Worm (Caenorhabditis elegans): ENCODE data around the gene ncap-1.
A peak's percentile ranks its signal among the peaks of the same experiment; 100 is the strongest.

Gene ncap-1

ce11 chrII:2881088-2881487 is 38.0 kb downstream of the ncap-1 start:
- TF ChIP-seq elt-2 (tag; optimal IDR thresholded peaks at IDR 0.05) (no peak), lin-13 (GFP tag; optimal IDR thresholded peaks at IDR 0.05) (peak; percentile 16), ceh-90 (tag; optimal IDR thresholded peaks at IDR 0.05) (no peak)

ce11 chrII:2878909-2879308 is 40.2 kb downstream of the ncap-1 start:
- TF ChIP-seq pag-3 (tag; optimal IDR thresholded peaks at IDR 0.05; ENCODE audit: borderline replicate concordance, insufficient read depth) (no peak), fkh-8 (tag; optimal IDR thresholded peaks at IDR 0.05) (no peak), pax-3 (tag; optimal IDR thresholded peaks at IDR 0.05) (no peak), aha-1 (tag; optimal IDR thresholded peaks at IDR 0.05) (no peak), lin-13 (GFP tag; optimal IDR thresholded peaks at IDR 0.05) (no peak), nhr-237 (tag; optimal IDR thresholded peaks at IDR 0.05) (no peak), rnt-1 (tag; optimal IDR thresholded peaks at IDR 0.05) (no peak), aly-2 (tag; optimal IDR thresholded peaks at IDR 0.05) (no peak), sox-4 (tag; optimal IDR thresholded peaks at IDR 0.05) (no peak), ceh-63 (GFP tag; optimal IDR thresholded peaks at IDR 0.05) (no peak), mep-1 (tag; optimal IDR thresholded peaks at IDR 0.05) (no peak), nhr-84 (tag; optimal IDR thresholded peaks at IDR 0.05) (no peak), nhr-47 (tag; optimal IDR thresholded peaks at IDR 0.05) (no peak), hpl-2 (GFP tag; optimal IDR thresholded peaks at IDR 0.05) (no peak), pqm-1 (tag; optimal IDR thresholded peaks at IDR 0.05) (no peak), egl-13 (tag; optimal IDR thresholded peaks at IDR 0.05) (no peak), zag-1 (tag; optimal IDR thresholded peaks at IDR 0.05) (no peak), snu-23 (GFP tag; optimal IDR thresholded peaks at IDR 0.05) (no peak), unc-130 (tag; optimal IDR thresholded peaks at IDR 0.05) (no peak)

- no peak for TF ChIP-seq xbp-1 (tag; optimal IDR thresholded peaks at IDR 0.05)
- no peak for TF ChIP-seq nhr-84 (tag; optimal IDR thresholded peaks at IDR 0.05)
- no peak for TF ChIP-seq tbx-2 (tag; optimal IDR thresholded peaks at IDR 0.05)
- no peak for TF ChIP-seq lir-3 (tag; optimal IDR thresholded peaks at IDR 0.05; ENCODE audit: poor library complexity)
- no peak for TF ChIP-seq nhr-237 (tag; optimal IDR thresholded peaks at IDR 0.05)
These were observed 44.3 kb downstream of the ncap-1 start, which contains the start of gene Y110A2AL.1 for ce11 chrII:2874801-2875200. Y110A2AL.1 (plus strand) TSS chrII:2875101.

- TF ChIP-seq egl-27 (tag; optimal IDR thresholded peaks at IDR 0.05) (no peak), sptf-1 (tag; optimal IDR thresholded peaks at IDR 0.05) (no peak), snu-23 (GFP tag; optimal IDR thresholded peaks at IDR 0.05) (no peak), ztf-11 (tag; optimal IDR thresholded peaks at IDR 0.05) (no peak), lin-13 (GFP tag; optimal IDR thresholded peaks at IDR 0.05) (no peak), aly-2 (tag; optimal IDR thresholded peaks at IDR 0.05) (no peak), lin-39 (tag; optimal IDR thresholded peaks at IDR 0.05) (no peak), ets-5 (GFP tag; IDR thresholded peaks at IDR 0.05) (no peak), unc-98 (GFP tag; IDR thresholded peaks at IDR 0.05) (no peak), sox-4 (tag; optimal IDR thresholded peaks at IDR 0.05) (no peak), nhr-76 (tag; optimal IDR thresholded peaks at IDR 0.05) (no peak), pqm-1 (tag; optimal IDR thresholded peaks at IDR 0.05) (no peak), snpc-4 (tag; optimal IDR thresholded peaks at IDR 0.05) (no peak)
These were observed 47.3 kb downstream of the ncap-1 start, which contains the start of gene Y110A2AL.10 for ce11 chrII:2871816-2872215. Y110A2AL.10 (minus strand) TSS chrII:2871916.

ce11 chrII:2867701-2868100 is 51.4 kb downstream of the ncap-1 start, which contains the start of gene Y110A2AL.2:
Y110A2AL.2 (plus strand) TSS chrII:2868001.
- TF ChIP-seq blmp-1 (tag; optimal IDR thresholded peaks at IDR 0.05): no peak
- no peak for TF ChIP-seq unc-130 (tag; optimal IDR thresholded peaks at IDR 0.05)
- TF ChIP-seq snu-23 (GFP tag; optimal IDR thresholded peaks at IDR 0.05): no peak
- TF ChIP-seq lin-35 (GFP tag; optimal IDR thresholded peaks at IDR 0.05): no peak
- TF ChIP-seq Y116A8C.19 (tag; optimal IDR thresholded peaks at IDR 0.05; ENCODE audit: borderline replicate concordance): no peak
- TF ChIP-seq nhr-19 (GFP tag; conservative IDR thresholded peaks at IDR 0.05): no peak
- no peak for TF ChIP-seq ceh-88 (GFP tag; IDR thresholded peaks at IDR 0.05)
- TF ChIP-seq ceh-8 (GFP tag; optimal IDR thresholded peaks at IDR 0.05): no peak
- TF ChIP-seq fkh-10 (GFP tag; optimal IDR thresholded peaks at IDR 0.05): no peak
